Worm (Caenorhabditis elegans): ENCODE results near the gene lhfp-4.

The lhfp-4 gene

ce11 chrIV:17263714-17264113 lies 11.7 kb upstream of the lhfp-4 start:
- no peak for TF ChIP-seq ceh-83 (GFP tag; optimal IDR thresholded peaks at IDR 0.05)
- no peak for TF ChIP-seq ztf-11 (tag; optimal IDR thresholded peaks at IDR 0.05)
- TF ChIP-seq sem-2 (GFP tag; optimal IDR thresholded peaks at IDR 0.05), result no peak
- TF ChIP-seq ces-1 (GFP tag; optimal IDR thresholded peaks at IDR 0.05), result no peak
- no peak for TF ChIP-seq lsy-2 (tag; optimal IDR thresholded peaks at IDR 0.05)
- TF ChIP-seq blmp-1 (tag; optimal IDR thresholded peaks at IDR 0.05), result no peak
- no peak for TF ChIP-seq lin-13 (tag; optimal IDR thresholded peaks at IDR 0.05)
- TF ChIP-seq ceh-43 (GFP tag; optimal IDR thresholded peaks at IDR 0.05), result no peak
- no peak for TF ChIP-seq ceh-39 (tag; optimal IDR thresholded peaks at IDR 0.05)
- TF ChIP-seq bed-3 (GFP tag; optimal IDR thresholded peaks at IDR 0.05), result no peak
- TF ChIP-seq pha-4 (tag; optimal IDR thresholded peaks at IDR 0.05), result no peak
- no peak for TF ChIP-seq unc-39 (tag; optimal IDR thresholded peaks at IDR 0.05)
- no peak for TF ChIP-seq flh-1 (GFP tag; optimal IDR thresholded peaks at IDR 0.05)
- no peak for TF ChIP-seq sptf-1 (tag; optimal IDR thresholded peaks at IDR 0.05)
- no peak for TF ChIP-seq mep-1 (tag; optimal IDR thresholded peaks at IDR 0.05)
- TF ChIP-seq nhr-237 (tag; optimal IDR thresholded peaks at IDR 0.05), result no peak
- TF ChIP-seq nhr-76 (tag; optimal IDR thresholded peaks at IDR 0.05), result no peak
- TF ChIP-seq hlh-1 (tag; optimal IDR thresholded peaks at IDR 0.05), result no peak
- no peak for TF ChIP-seq zip-8 (tag; optimal IDR thresholded peaks at IDR 0.05)
- TF ChIP-seq tbx-8 (GFP tag; optimal IDR thresholded peaks at IDR 0.05), result no peak

- no peak for TF ChIP-seq pha-4 (tag; optimal IDR thresholded peaks at IDR 0.05)
- TF ChIP-seq ceh-83 (GFP tag; optimal IDR thresholded peaks at IDR 0.05), result no peak
- TF ChIP-seq nhr-76 (tag; optimal IDR thresholded peaks at IDR 0.05), result no peak
- TF ChIP-seq nhr-12 (tag; optimal IDR thresholded peaks at IDR 0.05), result no peak
- TF ChIP-seq sptf-1 (tag; optimal IDR thresholded peaks at IDR 0.05), result no peak
- no peak for TF ChIP-seq mab-5 (tag; optimal IDR thresholded peaks at IDR 0.05)
These were observed 10.7 kb upstream of the lhfp-4 start, which contains the start of gene F26D10.13 for ce11 chrIV:17264714-17265113. Gene F26D10.13, minus strand, starts transcription at chrIV:17264814.

- TF ChIP-seq tbx-8 (GFP tag; optimal IDR thresholded peaks at IDR 0.05), result no peak
- no peak for TF ChIP-seq nhr-28 (tag; optimal IDR thresholded peaks at IDR 0.05)
- TF ChIP-seq nhr-2 (tag; optimal IDR thresholded peaks at IDR 0.05), result no peak
- TF ChIP-seq mep-1 (tag; optimal IDR thresholded peaks at IDR 0.05), result no peak
- no peak for TF ChIP-seq sptf-1 (tag; optimal IDR thresholded peaks at IDR 0.05)
- TF ChIP-seq snpc-4 (tag; optimal IDR thresholded peaks at IDR 0.05), result no peak
- TF ChIP-seq ztf-11 (tag; optimal IDR thresholded peaks at IDR 0.05), result no peak
- no peak for TF ChIP-seq ceh-43 (GFP tag; optimal IDR thresholded peaks at IDR 0.05)
- TF ChIP-seq ham-2 (GFP tag; optimal IDR thresholded peaks at IDR 0.05), result no peak
- no peak for TF ChIP-seq lin-32 (GFP tag; optimal IDR thresholded peaks at IDR 0.05)
These were observed 10.1 kb upstream of the lhfp-4 start, which contains the start of gene str-187 for ce11 chrIV:17265279-17265678. Gene str-187, plus strand, starts transcription at chrIV:17265579.

- TF ChIP-seq nhr-2 (tag; optimal IDR thresholded peaks at IDR 0.05) (no peak), lsy-2 (tag; optimal IDR thresholded peaks at IDR 0.05) (no peak), mls-2 (tag; optimal IDR thresholded peaks at IDR 0.05) (no peak), ceh-39 (tag; optimal IDR thresholded peaks at IDR 0.05) (no peak), unc-62 (GFP tag; optimal IDR thresholded peaks at IDR 0.05) (no peak), ces-1 (GFP tag; optimal IDR thresholded peaks at IDR 0.05) (no peak), snpc-4 (tag; optimal IDR thresholded peaks at IDR 0.05) (no peak), zip-8 (tag; optimal IDR thresholded peaks at IDR 0.05) (no peak), elt-1 (tag; optimal IDR thresholded peaks at IDR 0.05; ENCODE audit: borderline replicate concordance, insufficient read depth) (no peak), tbx-8 (GFP tag; optimal IDR thresholded peaks at IDR 0.05) (no peak), hlh-1 (tag; optimal IDR thresholded peaks at IDR 0.05) (no peak), bed-3 (GFP tag; optimal IDR thresholded peaks at IDR 0.05) (no peak)
These were observed 9.7 kb upstream of the lhfp-4 start for ce11 chrIV:17265716-17266115.

ce11 chrIV:17267304-17267891 lies 8.0 kb upstream of the lhfp-4 start:
- TF ChIP-seq cnd-1 (tag; optimal IDR thresholded peaks at IDR 0.05) (no peak), ceh-43 (GFP tag; optimal IDR thresholded peaks at IDR 0.05) (no peak), snpc-4 (tag; optimal IDR thresholded peaks at IDR 0.05) (no peak), zip-8 (tag; optimal IDR thresholded peaks at IDR 0.05) (no peak), nhr-2 (tag; optimal IDR thresholded peaks at IDR 0.05) (peak; percentile 2), ces-1 (GFP tag; optimal IDR thresholded peaks at IDR 0.05) (peak; percentile 44), tbx-8 (GFP tag; optimal IDR thresholded peaks at IDR 0.05) (no peak), ceh-39 (tag; optimal IDR thresholded peaks at IDR 0.05) (no peak), elt-1 (tag; optimal IDR thresholded peaks at IDR 0.05; ENCODE audit: borderline replicate concordance, insufficient read depth) (no peak), nhr-237 (tag; optimal IDR thresholded peaks at IDR 0.05) (no peak), sptf-1 (tag; optimal IDR thresholded peaks at IDR 0.05) (no peak)
